Fruit fly (Drosophila melanogaster) whole organism, embryonic: ENCODE results near the gene sob.
A peak's percentile ranks its signal among the peaks of the same experiment; 100 is the strongest.

Experiments used
- Asciz ChIP-seq: fragments of 200-800 bp; sonication (Bioruptor generic); optimal IDR thresholded peaks from 2 replicates; lab custom pipeline; 2017; ENCODE audit warnings: missing biosample characterization, mild to moderate bottlenecking, missing genetic modification characterization, missing genetic modification reagents
- Atf-2 ChIP-seq: fragments of 200-800 bp; sonication (Bioruptor generic); optimal IDR thresholded peaks from 2 replicates; lab custom pipeline; 2016; ENCODE audit warnings: missing biosample characterization, missing genetic modification characterization
- B-H2 ChIP-seq: fragments of 200-800 bp; sonication (Bioruptor generic); optimal IDR thresholded peaks from 2 replicates; lab custom pipeline; 2018; ENCODE audit warnings: missing biosample characterization, mild to moderate bottlenecking, missing genetic modification characterization
- BtbVII ChIP-seq: fragments of 200-800 bp; sonication (Bioruptor generic); optimal IDR thresholded peaks from 3 replicates; lab custom pipeline; 2017; ENCODE audit warnings: missing biosample characterization, mild to moderate bottlenecking, missing genetic modification characterization
- CG10267 ChIP-seq: fragments of 200-800 bp; sonication (Bioruptor generic); optimal IDR thresholded peaks from 2 replicates; lab custom pipeline; 2018; ENCODE audit warnings: missing biosample characterization, mild to moderate bottlenecking, missing genetic modification characterization, moderate library complexity
- CG10274 ChIP-seq: fragments of 200-800 bp; sonication (Bioruptor generic); optimal IDR thresholded peaks from 3 replicates; lab custom pipeline; 2017; ENCODE audit warnings: missing biosample characterization, mild to moderate bottlenecking, missing genetic modification characterization
- CG10462 ChIP-seq: fragments of 200-800 bp; sonication (Bioruptor generic); optimal IDR thresholded peaks from 2 replicates; lab custom pipeline; 2016; ENCODE audit warnings: missing biosample characterization, missing genetic modification characterization
- CG10959 ChIP-seq: fragments of 200-800 bp; sonication (Bioruptor generic); IDR thresholded peaks from 2 replicates; pipeline ENCODE4 v1.3.6; 2022; ENCODE audit warnings: missing biosample characterization, missing genetic modification characterization
- CG13775 ChIP-seq: fragments of 200-800 bp; sonication (Bioruptor generic); optimal IDR thresholded peaks from 3 replicates; lab custom pipeline; 2017; ENCODE audit warnings: missing biosample characterization, mild to moderate bottlenecking, missing genetic modification characterization
- CG16813 ChIP-seq: fragments of 200-800 bp; sonication (Bioruptor generic); IDR thresholded peaks from 3 replicates; pipeline ENCODE4 v1.3.6; 2022; ENCODE audit warnings: missing biosample characterization, missing genetic modification characterization; ENCODE audit not compliant: partially characterized antibody
- CG2875 ChIP-seq: fragments of 200-800 bp; sonication (Bioruptor generic); optimal IDR thresholded peaks from 2 replicates; lab custom pipeline; 2017; ENCODE audit warnings: missing biosample characterization, mild to moderate bottlenecking, missing genetic modification characterization, missing genetic modification reagents
- CG31224 ChIP-seq: fragments of 200-800 bp; sonication (Bioruptor generic); IDR thresholded peaks from 2 replicates; pipeline ENCODE4 v1.3.6; 2022; ENCODE audit warnings: missing biosample characterization, missing genetic modification characterization
- CG3163 ChIP-seq: fragments of 200-800 bp; sonication (Bioruptor generic); optimal IDR thresholded peaks from 3 replicates; lab custom pipeline; 2016; ENCODE audit warnings: missing biosample characterization, missing genetic modification characterization
- CG32772 ChIP-seq: fragments of 200-800 bp; sonication (Bioruptor generic); IDR thresholded peaks from 2 replicates; pipeline ENCODE4 v1.3.6; 2022; ENCODE audit warnings: missing biosample characterization, missing genetic modification characterization
- CG3847 ChIP-seq: fragments of 200-800 bp; sonication (Bioruptor generic); IDR thresholded peaks from 2 replicates; pipeline ENCODE4 v1.3.6; 2022; ENCODE audit warnings: missing biosample characterization, missing genetic modification characterization
- CG6175 ChIP-seq: fragments of 200-800 bp; sonication (Bioruptor generic); IDR thresholded peaks from 3 replicates; pipeline ENCODE4 v1.3.6; 2022; ENCODE audit warnings: missing biosample characterization, missing genetic modification characterization
- CG7745 ChIP-seq: fragments of 200-800 bp; sonication (Bioruptor generic); optimal IDR thresholded peaks from 2 replicates; lab custom pipeline; 2018; ENCODE audit warnings: missing biosample characterization, mild to moderate bottlenecking, missing genetic modification characterization, moderate library complexity
- CG8359 ChIP-seq: fragments of 200-800 bp; sonication (Bioruptor generic); optimal IDR thresholded peaks from 2 replicates; lab custom pipeline; 2017; ENCODE audit warnings: missing biosample characterization, mild to moderate bottlenecking, missing genetic modification characterization, borderline replicate concordance
- CkIIα-i1 ChIP-seq: fragments of 200-800 bp; sonication (Bioruptor generic); IDR thresholded peaks from 2 replicates; pipeline ENCODE4 v1.3.6; 2022; ENCODE audit warnings: missing biosample characterization, missing genetic modification characterization
- Eip74EF ChIP-seq, 2 experiments: fragments of 200-800 bp in 1 of 2; fragments of >200 bp in 1 of 2; sonication (Bioruptor generic) in 1 of 2; optimal IDR thresholded peaks; 2 replicates each; lab custom pipeline; 2017 to 2019; ENCODE audit warnings: missing biosample characterization in 2 of 2, missing genetic modification characterization in 2 of 2, mild to moderate bottlenecking in 1 of 2, moderate library complexity in 1 of 2
- Elba2 ChIP-seq: fragments of 200-800 bp; sonication (Bioruptor generic); optimal IDR thresholded peaks from 3 replicates; lab custom pipeline; 2016; ENCODE audit warnings: missing biosample characterization, missing genetic modification characterization
- Fer2 ChIP-seq: fragments of 200-800 bp; sonication (Bioruptor generic); optimal IDR thresholded peaks from 2 replicates; lab custom pipeline; 2018; ENCODE audit warnings: missing biosample characterization, mild to moderate bottlenecking, missing genetic modification characterization, moderate library complexity
- GATAe ChIP-seq: fragments of 200-800 bp; sonication (Bioruptor generic); conservative IDR thresholded peaks from 2 replicates; pipeline ENCODE4 v1.3.6; 2022; ENCODE audit warnings: missing biosample characterization, missing genetic modification characterization
- Hr78 ChIP-seq, 2 experiments: fragments of 200-800 bp in 1 of 2; fragments of >200 bp in 1 of 2; sonication (Bioruptor generic) in 1 of 2; optimal IDR thresholded peaks; 2 replicates each; lab custom pipeline; 2017 to 2019; ENCODE audit warnings: missing biosample characterization in 2 of 2, missing genetic modification characterization in 2 of 2, mild to moderate bottlenecking in 1 of 2, moderate library complexity in 1 of 2
- Lhr ChIP-seq: fragments of 200-800 bp; sonication (Bioruptor generic); optimal IDR thresholded peaks from 3 replicates; lab custom pipeline; 2017; ENCODE audit warnings: mild to moderate bottlenecking, missing biosample characterization, missing genetic modification reagents, missing genetic modification characterization
- Lim3 ChIP-seq: fragments of 200-800 bp; sonication (Bioruptor generic); IDR thresholded peaks from 2 replicates; pipeline ENCODE4 v1.3.6; 2022; ENCODE audit warnings: missing biosample characterization, missing genetic modification characterization
- MTF-1 ChIP-seq: fragments of 200-800 bp; sonication (Bioruptor generic); optimal IDR thresholded peaks from 2 replicates; lab custom pipeline; 2018; ENCODE audit warnings: missing biosample characterization, mild to moderate bottlenecking, missing genetic modification characterization, borderline replicate concordance
- Neu2 ChIP-seq: fragments of 200-800 bp; sonication (Bioruptor generic); optimal IDR thresholded peaks from 3 replicates; lab custom pipeline; 2016; ENCODE audit warnings: missing biosample characterization, missing genetic modification characterization, borderline replicate concordance
- Nf-YC ChIP-seq: fragments of 200-800 bp; optimal IDR thresholded peaks from 3 replicates; lab custom pipeline; 2019; ENCODE audit warnings: missing biosample characterization, mild to moderate bottlenecking, missing genetic modification characterization, moderate library complexity
- Sox102F ChIP-seq: fragments of 200-800 bp; sonication (Bioruptor generic); optimal IDR thresholded peaks from 2 replicates; lab custom pipeline; 2018; ENCODE audit warnings: missing biosample characterization, mild to moderate bottlenecking, missing genetic modification characterization, moderate library complexity
- Stat92E ChIP-seq, 3 experiments: fragments of >200 bp in 2 of 3; fragments of 200-800 bp in 1 of 3; sonication (Bioruptor generic) in 1 of 3; optimal IDR thresholded peaks; 2 replicates each; lab custom pipeline; 2017 to 2019; ENCODE audit warnings: missing biosample characterization in 3 of 3, missing genetic modification characterization in 3 of 3, mild to moderate bottlenecking in 1 of 3, moderate library complexity in 1 of 3
- Xbp1 ChIP-seq: fragments of 200-800 bp; sonication (Bioruptor generic); optimal IDR thresholded peaks from 3 replicates; lab custom pipeline; 2016; ENCODE audit warnings: missing biosample characterization, mild to moderate bottlenecking, missing genetic modification characterization
- al ChIP-seq: fragments of 200-800 bp; sonication (Bioruptor generic); IDR thresholded peaks from 2 replicates; pipeline ENCODE4 v1.3.6; 2022; ENCODE audit warnings: missing biosample characterization, missing genetic modification characterization
- cad ChIP-seq: fragments of >200 bp; optimal IDR thresholded peaks from 2 replicates; lab custom pipeline; 2017; ENCODE audit warnings: missing biosample characterization, missing genetic modification characterization
- cg ChIP-seq: fragments of 200-800 bp; sonication (Bioruptor generic); optimal IDR thresholded peaks from 3 replicates; lab custom pipeline; 2019; ENCODE audit warnings: missing biosample characterization, mild to moderate bottlenecking, missing genetic modification characterization, moderate library complexity
- dmrt11E ChIP-seq: fragments of 200-800 bp; sonication (Bioruptor generic); optimal IDR thresholded peaks from 3 replicates; lab custom pipeline; 2018; ENCODE audit warnings: missing biosample characterization, mild to moderate bottlenecking, missing genetic modification characterization, moderate library complexity
- eve ChIP-seq, 2 experiments: fragments of >200 bp; optimal IDR thresholded peaks; 2 replicates each; lab custom pipeline; 2017; ENCODE audit warnings: missing biosample characterization in 2 of 2, missing genetic modification characterization in 2 of 2
- ftz-f1 ChIP-seq: fragments of 200-800 bp; sonication (Bioruptor generic); optimal IDR thresholded peaks from 2 replicates; lab custom pipeline; 2016; ENCODE audit warnings: missing biosample characterization, missing genetic modification characterization
- grn ChIP-seq: fragments of 200-800 bp; sonication (Bioruptor generic); optimal IDR thresholded peaks from 3 replicates; lab custom pipeline; 2017; ENCODE audit warnings: missing biosample characterization, missing genetic modification characterization
- gt ChIP-seq: fragments of 200-800 bp; sonication (Bioruptor generic); IDR thresholded peaks from 2 replicates; pipeline ENCODE4 v1.3.6; 2022; ENCODE audit warnings: missing biosample characterization, missing genetic modification characterization
- knrl ChIP-seq: fragments of 200-800 bp; sonication (Bioruptor generic); IDR thresholded peaks from 3 replicates; pipeline ENCODE4 v1.3.6; 2022; ENCODE audit warnings: missing biosample characterization, missing genetic modification characterization; ENCODE audit not compliant: partially characterized antibody
- lov ChIP-seq, 2 experiments: fragments of 200-800 bp in 1 of 2; fragments of >200 bp in 1 of 2; sonication (Bioruptor generic) in 1 of 2; IDR thresholded peaks in 1 of 2; optimal IDR thresholded peaks in 1 of 2; 2 replicates in 1 of 2; 3 replicates in 1 of 2; pipeline versions ENCODE4 v1.3.6 to Lab custom; 2017 to 2022; ENCODE audit warnings: missing biosample characterization in 1 of 2, missing genetic modification characterization in 1 of 2
- maf-S ChIP-seq: fragments of 200-800 bp; sonication (Bioruptor generic); optimal IDR thresholded peaks from 2 replicates; lab custom pipeline; 2016; ENCODE audit warnings: missing biosample characterization, missing genetic modification characterization
- p53 ChIP-seq: fragments of 200-800 bp; sonication (Bioruptor generic); optimal IDR thresholded peaks from 2 replicates; lab custom pipeline; 2016; ENCODE audit warnings: missing biosample characterization, missing genetic modification characterization
- pnt ChIP-seq: fragments of 200-800 bp; sonication (Bioruptor generic); optimal IDR thresholded peaks from 3 replicates; lab custom pipeline; 2016; ENCODE audit warnings: missing biosample characterization, missing genetic modification characterization
- schlank ChIP-seq: fragments of 200-800 bp; sonication (Bioruptor generic); optimal IDR thresholded peaks from 2 replicates; lab custom pipeline; 2018; ENCODE audit warnings: missing biosample characterization, mild to moderate bottlenecking, missing genetic modification characterization
- tap ChIP-seq: fragments of 200-800 bp; optimal IDR thresholded peaks from 3 replicates; lab custom pipeline; 2019; ENCODE audit warnings: missing biosample characterization, mild to moderate bottlenecking, missing genetic modification characterization, moderate library complexity
- unc-4 ChIP-seq: fragments of 200-800 bp; sonication (Bioruptor generic); IDR thresholded peaks from 2 replicates; pipeline ENCODE4 v1.3.6; 2022; ENCODE audit warnings: missing biosample characterization, missing genetic modification characterization; ENCODE audit not compliant: partially characterized antibody
- usp ChIP-seq: fragments of >200 bp; optimal IDR thresholded peaks from 2 replicates; lab custom pipeline; 2017; ENCODE audit warnings: missing biosample characterization, missing genetic modification characterization
- zfh1 ChIP-seq: fragments of 200-800 bp; sonication (Bioruptor generic); IDR thresholded peaks from 3 replicates; pipeline ENCODE4 v1.3.6; 2022; ENCODE audit warnings: missing biosample characterization, missing genetic modification characterization

Gene sob

DNA sequence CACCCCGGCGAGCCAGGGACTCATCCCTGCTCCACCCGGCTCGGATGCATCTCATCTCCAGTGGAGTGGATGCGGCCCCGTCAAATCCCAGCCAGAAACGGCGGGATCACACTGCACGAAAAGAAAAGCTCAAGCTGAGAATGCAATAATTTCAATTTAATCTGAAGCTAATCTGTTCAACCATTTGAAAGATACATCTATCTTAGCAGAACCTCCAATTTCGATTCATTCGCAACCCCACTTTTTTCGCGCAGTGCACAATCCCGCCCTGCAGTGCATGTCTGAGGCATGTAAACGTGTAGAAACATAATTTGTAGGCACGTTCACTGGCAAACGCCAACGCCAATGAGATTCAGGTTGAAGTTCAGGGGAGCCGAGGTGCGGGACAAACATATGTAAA, 17.9 kb upstream of the sob start (continued):
- no peak for TF ChIP-seq Stat92E (GFP tag; optimal IDR thresholded peaks at IDR 0.05; lab: Kevin White, UChicago)
- no peak for TF ChIP-seq lov (optimal IDR thresholded peaks at IDR 0.05; lab: Kevin White, UChicago)
- TF ChIP-seq lov (GFP tag; IDR thresholded peaks at IDR 0.05; lab: Robert Waterston, UW), result peak; percentile 59; the same call in 2 of the 3 replicates
- TF ChIP-seq pnt (GFP tag; lab: Kevin White, UChicago), result peak; percentile 59
- peak; percentile 55 for TF ChIP-seq CG10959
- no peak for TF ChIP-seq BtbVII (GFP tag; lab: Kevin White, UChicago)
- TF ChIP-seq Lhr, result no peak
- no peak for TF ChIP-seq CG3847 (GFP tag; lab: Robert Waterston, UW)
- TF ChIP-seq CG8359 (GFP tag; lab: Kevin White, UChicago), result peak; percentile 36
- no peak for TF ChIP-seq CG16813
- TF ChIP-seq gt (GFP tag; lab: Robert Waterston, UW), result no peak
- TF ChIP-seq dmrt11E (tag; lab: Kevin White, UChicago), result peak; percentile 68
- no peak for TF ChIP-seq cad (GFP tag; lab: Kevin White, UChicago)
- TF ChIP-seq p53 (GFP tag; lab: Kevin White, UChicago), result no peak
- no peak for TF ChIP-seq tap (tag; lab: Kevin White, UChicago)
- no peak for TF ChIP-seq CG6175 (GFP tag; lab: Robert Waterston, UW)
- no peak for TF ChIP-seq B-H2 (GFP tag; lab: Kevin White, UChicago)
- TF ChIP-seq al (GFP tag; lab: Robert Waterston, UW), result no peak
- TF ChIP-seq CG10274 (GFP tag; lab: Kevin White, UChicago), result no peak
- no peak for TF ChIP-seq MTF-1 (GFP tag; lab: Kevin White, UChicago)
- TF ChIP-seq grn (GFP tag; lab: Kevin White, UChicago), result no peak
- TF ChIP-seq Neu2 (GFP tag; lab: Kevin White, UChicago), result no peak
- peak; percentile 32 for TF ChIP-seq CG10267 (tag; lab: Kevin White, UChicago)
- TF ChIP-seq CG2875 (GFP tag; lab: Kevin White, UChicago), result peak; percentile 48
- TF ChIP-seq CG3163 (GFP tag; lab: Kevin White, UChicago), result no peak
- TF ChIP-seq Sox102F (GFP tag; lab: Kevin White, UChicago), result peak; percentile 61
- peak; percentile 48; the same call in 1 of the 2 replicates for TF ChIP-seq CG32772
- no peak for TF ChIP-seq Eip74EF (GFP tag; optimal IDR thresholded peaks at IDR 0.05; lab: Kevin White, UChicago)
- no peak for TF ChIP-seq Lim3 (GFP tag; lab: Robert Waterston, UW)
- peak; percentile 50 for TF ChIP-seq Xbp1 (GFP tag; lab: Kevin White, UChicago)
- TF ChIP-seq unc-4 (GFP tag; lab: Robert Waterston, UW), result no peak
- no peak for TF ChIP-seq Atf-2
- TF ChIP-seq knrl (GFP tag; lab: Robert Waterston, UW), result no peak
- TF ChIP-seq Hr78 (GFP tag; optimal IDR thresholded peaks at IDR 0.05; lab: Kevin White, UChicago), result no peak
- TF ChIP-seq CkIIα-i1 (GFP tag; lab: Robert Waterston, UW), result no peak
- TF ChIP-seq Fer2, result no peak
- TF ChIP-seq Asciz (GFP tag; lab: Kevin White, UChicago), result no peak
- no peak for TF ChIP-seq Elba2
- TF ChIP-seq usp, result no peak
- TF ChIP-seq GATAe (GFP tag; lab: Robert Waterston, UW), result no peak
- no peak for TF ChIP-seq Nf-YC
- no peak for TF ChIP-seq schlank (tag; lab: Kevin White, UChicago)
- TF ChIP-seq zfh1, result peak; percentile 78
- no peak for TF ChIP-seq CG10462 (GFP tag; lab: Kevin White, UChicago)
- TF ChIP-seq maf-S (GFP tag; lab: Kevin White, UChicago), result no peak
- no peak for TF ChIP-seq CG31224 (GFP tag; lab: Robert Waterston, UW)
- no peak for TF ChIP-seq CG7745
- TF ChIP-seq eve (GFP tag; optimal IDR thresholded peaks at IDR 0.05; lab: Kevin White, UChicago), result peak in 1 of 2 experiments; percentile 19
- no peak for TF ChIP-seq ftz-f1
- no peak for TF ChIP-seq cg (GFP tag; lab: Kevin White, UChicago)
- TF ChIP-seq CG13775 (GFP tag; lab: Kevin White, UChicago), result peak; percentile 23
